Worm (Caenorhabditis elegans) whole organism, midembryonic: Measurements from ENCODE around the gene spp-24.

Source experiments
- T22C8.4 ChIP-seq: fragments of 200-800 bp; sonication (Bioruptor generic); IDR thresholded peaks from 2 replicates; pipeline ENCODE4 v1.3.6; 2022; ENCODE audit warnings: missing genetic modification characterization, missing compliant biosample characterization
- flt-1 ChIP-seq: fragments of 200-800 bp; sonication (Bioruptor generic); IDR thresholded peaks from 2 replicates; pipeline ENCODE4 v1.3.6; 2022; ENCODE audit warnings: missing genetic modification characterization, missing compliant biosample characterization
- klf-2 ChIP-seq: fragments of 200-800 bp; sonication (Bioruptor generic); conservative IDR thresholded peaks from 2 replicates; pipeline ENCODE4 v1.3.6; 2022; ENCODE audit warnings: missing genetic modification reagents, missing genetic modification characterization, missing compliant biosample characterization
- med-1 ChIP-seq: sonication (generic microtip); optimal IDR thresholded peaks from 2 replicates; lab custom pipeline; 2017; ENCODE audit warnings: missing genetic modification characterization, mild to moderate bottlenecking, missing compliant biosample characterization, antibody characterized with exemption, missing genetic modification reagents; ENCODE audit not compliant: insufficient read depth
- ref-1 ChIP-seq: fragments of 200-800 bp; sonication (Bioruptor generic); conservative IDR thresholded peaks from 2 replicates; pipeline ENCODE4 v1.3.6; 2022; ENCODE audit warnings: missing genetic modification reagents, missing genetic modification characterization, missing compliant biosample characterization
- tab-1 ChIP-seq: fragments of 200-800 bp; sonication (Bioruptor generic); IDR thresholded peaks from 2 replicates; pipeline ENCODE4 v1.3.6; 2022; ENCODE audit warnings: missing genetic modification characterization, missing compliant biosample characterization
- ztf-29 ChIP-seq: fragments of 200-800 bp; sonication (Bioruptor generic); IDR thresholded peaks from 2 replicates; pipeline ENCODE4 v1.3.6; 2022; ENCODE audit warnings: missing genetic modification reagents, missing genetic modification characterization, missing compliant biosample characterization

DNA sequence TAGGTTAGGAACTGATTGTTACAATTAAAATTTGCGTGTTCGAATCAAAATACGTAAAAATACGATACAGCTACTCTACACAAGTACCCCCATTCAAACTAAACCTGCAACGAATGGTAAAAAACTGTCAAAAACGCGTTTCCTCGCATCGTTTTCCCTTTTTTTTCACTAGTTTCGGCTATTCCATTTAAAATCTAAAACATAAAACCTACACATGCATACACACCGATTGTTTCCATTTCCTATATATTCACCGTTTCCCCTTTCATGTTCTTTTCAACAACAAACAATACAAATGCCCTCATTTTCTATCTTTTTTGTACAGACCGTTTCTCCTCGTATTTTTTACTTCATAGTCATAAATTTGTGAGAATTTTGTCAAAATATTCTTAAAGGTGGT, 29.4 kb upstream of the spp-24 start:
- no peak for TF ChIP-seq ref-1 (GFP tag; lab: Robert Waterston, UW)
- TF ChIP-seq flt-1, result no peak
- no peak for TF ChIP-seq med-1 (GFP tag; lab: Kevin White, UChicago)
- TF ChIP-seq ztf-29 (GFP tag; lab: Robert Waterston, UW), result no peak
- TF ChIP-seq klf-2 (GFP tag; lab: Robert Waterston, UW), result no peak
- TF ChIP-seq tab-1 (GFP tag; lab: Robert Waterston, UW), result no peak
- TF ChIP-seq T22C8.4 (GFP tag; lab: Robert Waterston, UW), result no peak
